Fruit fly (Drosophila melanogaster) whole organism, larva: Measurements from ENCODE around the gene CG11178.

Experiments
- noc ChIP-seq: fragments of 200-800 bp; sonication (Bioruptor generic); optimal IDR thresholded peaks from 3 replicates; lab custom pipeline; 2019; ENCODE audit warnings: missing biosample characterization, mild to moderate bottlenecking, missing genetic modification characterization, moderate library complexity

The CG11178 gene

DNA sequence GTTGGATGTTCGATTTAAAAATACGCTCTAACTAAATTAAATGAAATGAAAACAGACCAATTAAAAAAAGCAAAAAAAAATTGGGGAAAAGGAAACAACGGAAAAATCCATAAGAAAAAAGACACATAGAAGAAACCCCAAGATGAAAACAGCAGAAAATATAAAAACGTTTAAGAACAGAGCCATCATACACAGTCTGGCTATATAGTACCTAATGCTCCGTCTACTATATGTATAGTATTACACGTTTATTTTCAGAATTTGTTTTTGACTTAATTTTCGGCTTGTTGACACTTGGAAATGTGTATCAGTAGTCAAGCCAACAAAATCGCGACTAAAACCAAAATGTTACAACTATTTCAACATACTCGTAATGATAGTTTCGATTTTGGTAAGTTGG, at the start of gene CG11178:
Gene CG11178 (plus strand): TSS at position 301 of the 400 bp plus-strand sequence.
- no peak for TF ChIP-seq noc

DNA sequence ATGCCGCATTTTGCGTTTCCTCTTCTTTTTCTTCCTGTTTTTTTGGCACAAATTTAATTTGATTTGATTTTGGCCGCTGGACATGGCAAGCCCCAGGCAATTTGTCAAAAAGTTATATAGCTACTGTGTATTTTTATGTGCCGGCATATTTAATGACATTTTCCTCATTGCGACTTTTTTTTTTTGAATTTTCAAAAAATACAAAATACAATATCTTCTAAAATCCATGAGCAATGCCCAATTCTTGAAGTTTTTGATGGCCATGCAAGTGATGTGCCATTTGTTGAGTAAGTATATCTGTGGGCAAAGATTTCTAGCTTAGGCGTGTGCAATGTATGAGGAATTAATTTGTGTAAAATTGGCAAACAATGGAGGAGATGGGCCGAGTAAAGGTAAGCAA, 49.8 kb upstream of the CG11178 start, which contains the start of gene CG11816:
Gene CG11816 (minus strand): TSS at position 101 of the 400 bp plus-strand sequence.
- no peak for TF ChIP-seq noc

DNA sequence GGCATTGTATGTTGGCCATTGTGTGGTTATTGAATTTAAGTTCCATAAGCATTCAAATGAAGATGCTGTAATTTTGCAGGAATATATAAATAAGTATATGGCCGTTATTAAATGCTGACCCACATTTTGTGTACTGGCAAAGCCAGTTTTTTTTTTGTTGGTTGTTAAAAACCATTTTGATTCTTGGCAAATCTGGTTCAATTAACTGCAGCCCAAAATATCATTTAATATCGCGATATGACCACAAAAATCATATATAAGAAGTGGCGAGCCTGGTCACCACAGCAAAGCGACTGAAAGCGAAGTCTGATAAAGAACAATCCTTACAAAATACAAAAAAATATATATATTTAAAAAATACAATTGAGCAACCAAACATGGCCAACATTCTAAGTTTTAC, 49.3 kb upstream of the CG11178 start, which contains the start of gene CG32631:
Gene CG32631 (plus strand): TSS at position 301 of the 400 bp plus-strand sequence.
- TF ChIP-seq noc, result no peak

DNA sequence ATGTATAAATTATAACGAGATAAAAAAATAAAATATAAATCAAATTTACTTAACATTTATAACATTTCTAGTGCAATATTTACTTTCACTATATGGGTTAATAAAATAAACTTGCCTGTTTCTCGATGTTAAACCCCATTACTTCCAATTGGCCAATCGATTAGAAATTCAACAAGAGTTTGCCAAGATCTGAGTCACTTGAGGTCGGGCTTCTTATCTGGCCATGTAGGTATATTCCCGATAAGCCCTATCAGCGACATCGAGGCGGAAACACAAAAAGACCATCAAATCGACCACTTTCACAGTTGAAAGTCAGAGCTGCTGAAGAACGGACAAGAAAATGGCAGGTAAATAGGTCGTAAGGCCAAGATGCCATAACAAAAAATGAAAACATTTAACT, 44.1 kb upstream of the CG11178 start, which contains the start of gene CG32633:
Gene CG32633 (plus strand): TSS at position 301 of the 400 bp plus-strand sequence.
- TF ChIP-seq noc, result no peak

DNA sequence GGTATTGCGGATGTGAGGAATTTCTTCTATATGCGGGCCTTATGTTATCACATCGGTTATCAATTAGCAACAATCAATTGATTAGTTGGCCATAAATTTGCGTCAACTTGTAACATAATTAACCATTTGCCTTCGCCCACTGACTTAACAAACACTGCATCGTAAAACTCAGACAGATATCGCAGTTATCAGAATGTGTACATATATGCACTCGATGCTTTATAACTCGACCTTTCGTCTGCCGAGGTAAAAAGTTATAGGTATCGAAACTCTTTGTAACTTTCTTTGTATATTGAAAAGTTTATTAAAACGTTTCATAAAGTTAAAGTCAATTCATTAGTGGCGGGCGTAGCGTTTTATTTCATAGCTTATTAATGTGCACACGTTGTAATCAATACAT, 42.4 kb upstream of the CG11178 start:
- TF ChIP-seq noc, result no peak

DNA sequence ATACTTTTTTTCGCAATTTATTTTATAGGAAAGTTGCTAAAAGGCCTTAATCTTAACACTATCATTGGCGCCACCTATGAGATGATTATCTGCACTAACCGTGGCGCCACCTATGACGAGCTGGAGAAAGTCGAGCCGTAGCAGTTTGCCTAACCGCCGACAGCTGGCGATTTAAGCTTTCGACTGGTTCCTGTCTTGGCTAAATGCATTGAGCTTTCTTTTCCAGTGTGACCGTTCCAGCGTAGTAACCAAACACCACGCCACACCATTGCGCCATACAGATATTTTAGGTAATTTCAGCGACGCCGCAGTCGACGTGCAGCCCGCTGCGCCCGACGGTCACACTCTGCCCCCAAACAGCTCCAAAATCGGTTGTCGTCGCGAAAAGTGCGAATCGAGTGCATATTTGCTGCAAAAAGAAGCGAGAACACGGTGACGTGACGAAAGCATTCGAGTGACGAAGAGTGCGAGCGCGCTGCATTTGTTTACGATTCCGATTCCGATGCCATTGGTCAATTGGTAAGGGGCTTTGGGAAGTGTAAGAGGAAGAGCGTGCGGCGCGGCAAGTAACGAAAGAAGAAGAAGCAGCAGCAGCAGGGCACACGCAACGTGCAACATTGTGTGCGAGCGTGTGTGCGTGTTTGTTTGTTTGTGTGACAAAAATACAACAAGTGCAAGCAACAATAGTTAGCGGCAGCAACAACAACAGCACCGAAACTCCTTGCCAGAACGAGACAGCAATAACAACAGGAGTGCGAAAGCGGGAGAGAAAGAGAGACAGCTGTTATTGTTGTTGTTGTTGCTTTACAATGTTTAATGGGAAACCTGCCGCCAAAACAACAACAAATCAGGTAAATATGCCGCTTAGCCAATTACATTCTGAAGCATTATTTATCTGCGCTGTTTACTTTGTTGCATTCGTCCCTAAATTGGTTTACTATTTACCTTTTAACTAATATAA, 41.7 kb upstream of the CG11178 start, which contains the start of the genes CG46311 and Tpst:
Gene CG46311 (plus strand): TSS at position 341 of the 961 bp plus-strand sequence.
Gene Tpst (plus strand): TSS at position 341 of the 961 bp plus-strand sequence.
- no peak for TF ChIP-seq noc

DNA sequence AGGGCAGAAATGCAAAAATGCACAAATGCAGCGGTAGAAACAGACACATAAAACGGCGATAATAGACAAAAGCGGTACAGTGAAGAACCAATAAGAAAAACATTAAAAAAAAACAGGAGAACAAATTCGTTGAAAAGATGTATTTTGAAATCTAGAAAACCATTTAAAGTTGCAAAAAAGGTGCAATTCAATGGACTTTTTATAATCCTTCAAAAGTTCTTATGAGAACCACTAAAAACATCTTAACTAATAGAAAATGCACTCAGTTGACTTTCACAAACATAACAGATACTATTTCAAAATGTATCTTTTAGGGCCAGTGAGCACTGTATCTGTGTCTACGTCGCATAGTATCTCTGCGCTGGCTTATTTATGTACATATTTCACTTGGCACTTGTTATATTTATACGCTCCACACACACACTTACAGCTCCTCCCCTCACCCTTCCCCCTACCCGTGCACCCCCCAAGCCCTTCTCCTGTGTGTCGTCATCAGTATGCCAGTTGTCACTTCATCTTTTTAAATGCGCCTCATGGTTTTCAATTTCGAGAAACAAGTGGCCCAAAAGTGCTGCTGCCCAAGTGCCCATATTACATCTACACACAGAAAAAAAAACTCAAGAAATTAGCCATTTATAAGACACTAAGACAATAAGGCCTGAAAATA, 39.9 kb upstream of the CG11178 start:
- no peak for TF ChIP-seq noc

DNA sequence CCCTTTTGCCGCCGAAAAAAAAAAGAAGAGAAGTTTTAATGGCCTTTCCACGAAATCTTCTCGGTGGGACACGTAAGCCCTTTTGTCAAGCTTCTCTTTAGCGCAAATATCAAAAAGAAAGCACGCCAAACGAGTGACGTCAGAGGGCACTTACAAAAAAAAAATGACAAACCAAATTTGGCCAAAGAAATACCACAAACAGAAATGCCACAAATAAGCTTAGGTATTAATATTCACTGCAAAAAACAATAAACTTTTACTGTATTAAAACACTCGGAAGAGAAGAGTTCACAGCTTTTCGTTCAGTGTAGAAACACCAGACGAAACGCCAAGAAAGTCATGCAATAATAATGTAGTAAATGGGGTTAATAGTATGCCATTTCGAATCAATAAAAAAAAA, 37.4 kb upstream of the CG11178 start:
- peak; percentile 11 for TF ChIP-seq noc

DNA sequence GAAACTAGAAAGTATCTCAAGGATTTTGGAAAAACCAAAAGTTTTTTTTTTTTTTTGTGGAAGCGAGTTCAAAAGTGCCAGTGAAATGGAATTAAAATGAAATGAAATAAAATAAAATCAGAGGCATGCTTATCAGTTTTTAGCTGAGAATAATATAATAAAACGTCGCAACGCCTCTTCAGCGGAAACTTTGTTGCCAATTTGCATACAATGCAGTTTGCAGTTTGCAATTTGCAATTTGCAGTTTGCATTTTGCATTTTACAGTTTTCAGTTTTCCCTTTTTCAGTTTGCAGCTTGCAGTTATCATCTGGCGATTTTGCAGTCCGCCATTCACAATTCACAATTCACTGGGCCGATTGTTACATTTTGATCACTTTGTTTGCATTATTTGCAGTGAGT, 36.6 kb upstream of the CG11178 start:
- TF ChIP-seq noc, result no peak

DNA sequence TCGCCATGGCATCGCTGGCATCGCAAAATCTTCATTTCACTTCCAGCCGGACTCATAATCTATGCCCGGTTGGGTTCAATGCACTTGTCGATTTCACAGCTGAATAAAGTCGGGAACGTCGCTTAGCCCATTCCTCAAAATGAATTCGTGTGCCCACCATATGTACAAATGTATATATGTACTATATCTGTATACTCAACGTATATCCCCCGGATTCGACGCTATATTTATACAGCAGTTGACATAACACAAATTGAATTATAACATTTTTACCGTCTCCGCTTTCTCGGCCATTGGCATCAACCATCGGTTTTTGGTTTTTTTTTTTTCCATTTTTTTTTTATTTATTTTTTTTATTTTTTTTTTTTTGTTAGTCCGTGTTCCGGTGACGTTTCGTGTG, 35.2 kb upstream of the CG11178 start:
- TF ChIP-seq noc, result no peak

DNA sequence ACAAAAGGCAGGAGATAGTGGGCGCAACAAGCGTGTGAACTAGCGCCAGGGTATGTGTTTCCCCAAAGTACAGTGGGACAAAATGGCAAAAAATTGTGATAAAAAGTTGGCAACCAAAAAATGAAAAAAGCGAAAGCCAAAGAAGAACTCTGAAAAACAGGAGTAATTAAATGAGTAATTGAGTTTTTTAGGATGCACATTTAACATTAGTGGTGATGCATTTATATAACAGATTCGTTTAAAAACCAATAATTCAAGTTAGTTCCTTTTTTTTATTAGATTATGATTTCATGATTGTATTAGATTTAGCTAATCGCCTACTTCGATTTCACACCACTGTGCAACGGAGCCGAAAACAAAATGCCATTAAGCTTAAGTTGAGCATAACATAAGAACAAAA, 33.1 kb upstream of the CG11178 start:
- peak; percentile 10 for TF ChIP-seq noc

DNA sequence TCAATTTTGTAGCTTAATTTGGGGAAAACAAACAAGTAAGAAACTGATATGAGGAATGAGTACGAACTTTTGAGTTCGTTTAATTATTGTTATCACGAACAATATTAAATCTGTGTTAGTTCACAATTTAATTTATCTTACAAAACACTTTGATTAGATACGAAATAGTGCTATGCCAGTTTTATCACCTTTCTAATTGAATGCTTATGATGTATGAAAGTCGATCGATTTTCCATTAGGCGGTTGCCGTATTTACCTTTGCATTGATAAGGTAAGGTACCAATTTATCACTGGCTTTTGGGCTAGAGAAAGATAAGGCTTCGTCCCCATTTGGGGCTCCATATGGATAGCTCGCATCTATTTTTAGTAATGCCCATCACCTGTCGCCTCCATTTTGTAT, 26.2 kb upstream of the CG11178 start:
- no peak for TF ChIP-seq noc

DNA sequence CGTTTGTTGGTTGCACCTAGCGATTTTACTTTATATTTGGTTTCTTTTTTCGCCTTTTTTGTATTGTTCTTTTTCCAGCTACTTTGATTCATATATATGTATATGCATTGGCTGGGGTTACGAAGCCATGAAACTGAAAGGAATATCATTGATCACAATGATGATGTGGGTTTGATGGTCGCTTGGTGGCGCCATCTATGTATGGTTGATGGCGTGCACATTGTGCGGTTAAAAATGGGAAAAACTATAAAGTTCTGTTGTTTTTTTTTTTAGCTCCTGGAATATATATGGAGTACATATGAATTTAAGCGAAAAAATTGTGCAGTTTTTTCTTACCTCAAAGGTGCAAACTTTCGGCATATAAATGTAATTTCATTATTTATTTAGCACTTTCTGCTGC, 18.6 kb upstream of the CG11178 start:
- TF ChIP-seq noc, result no peak

DNA sequence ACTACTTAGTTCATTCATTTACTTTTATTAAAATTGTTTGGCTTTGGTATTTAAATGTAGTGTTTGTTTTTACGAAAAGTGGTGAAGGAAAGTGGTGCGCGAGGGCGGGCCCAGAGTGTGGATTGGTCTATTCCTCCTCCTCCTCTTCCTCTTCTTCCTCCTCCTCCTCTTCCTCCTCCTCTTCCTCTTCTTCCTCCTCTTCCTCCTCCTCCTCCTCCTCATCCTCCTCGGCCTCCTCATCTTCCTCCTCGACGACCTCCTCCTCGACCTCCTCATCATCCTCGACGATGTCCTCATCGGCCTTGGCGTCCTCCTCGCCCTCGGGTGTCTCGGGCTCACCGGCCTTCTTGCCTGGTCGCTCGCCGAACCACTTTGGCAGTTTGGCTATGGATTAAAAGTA, 11.8 kb upstream of the CG11178 start:
- TF ChIP-seq noc, result no peak

DNA sequence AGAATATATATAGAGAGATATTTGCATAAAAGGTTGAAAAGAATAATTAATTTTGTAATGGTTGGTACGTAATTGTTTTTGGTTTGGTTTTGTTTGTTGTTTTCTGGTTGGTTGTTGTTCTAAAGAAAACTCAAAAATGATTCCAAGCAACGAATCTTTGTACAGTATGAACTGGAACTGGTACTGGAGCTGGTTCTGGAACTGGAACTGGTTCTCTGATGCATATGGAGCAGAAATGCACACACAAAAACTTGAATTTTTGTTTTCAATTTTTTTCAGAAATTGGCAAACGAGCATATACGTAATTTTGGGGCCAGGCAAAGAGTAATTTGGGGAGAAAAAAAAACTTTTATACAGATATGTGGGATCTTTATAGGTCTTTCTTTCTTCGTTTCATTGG, 7.7 kb upstream of the CG11178 start:
- no peak for TF ChIP-seq noc

DNA sequence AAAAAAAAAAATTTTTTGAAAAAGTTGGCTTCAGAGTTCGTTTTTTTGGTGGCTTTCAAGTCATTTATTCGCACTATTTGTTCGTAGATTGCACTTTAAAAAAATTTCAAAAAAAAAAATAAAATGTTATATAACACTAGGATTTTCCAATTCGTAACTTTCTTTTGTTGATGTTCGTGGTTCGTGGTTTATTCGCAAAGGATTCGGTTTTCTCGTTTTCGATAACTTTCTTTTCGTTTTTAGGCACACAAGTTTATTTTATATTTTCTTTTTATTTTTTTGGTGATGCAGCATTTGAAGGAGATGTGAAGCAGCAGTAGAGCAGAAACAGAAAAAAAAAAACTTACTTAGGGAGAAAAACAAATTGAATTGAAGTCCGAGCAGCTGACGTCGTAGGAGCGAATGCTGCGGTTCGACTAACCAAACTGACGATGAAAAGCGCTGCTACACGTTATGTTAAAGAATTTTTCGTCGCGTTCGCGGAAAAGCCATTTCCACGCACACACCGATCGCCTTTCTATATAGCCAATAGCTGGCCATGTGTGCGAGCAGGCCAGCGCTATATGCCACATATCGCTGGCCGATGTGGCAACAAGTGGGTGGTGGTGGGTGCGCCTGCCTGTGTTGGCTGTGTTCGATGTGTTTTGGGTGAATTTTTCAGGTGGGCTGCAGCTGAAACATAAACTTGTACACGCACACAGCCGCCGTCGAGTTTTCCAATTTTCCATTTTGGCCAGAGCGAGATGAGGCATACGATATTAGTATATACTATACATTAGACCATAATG, 3.2 kb upstream of the CG11178 start, which contains the start of gene up:
Gene up (minus strand): TSS at position 508 of the 788 bp plus-strand sequence.
- no peak for TF ChIP-seq noc
